Fruit fly (Drosophila melanogaster) whole organism, wandering third instar larva: Measurements from ENCODE around the gene CG44836.

ENCODE experiments used
- br ChIP-seq: fragments of 200-800 bp; sonication (Bioruptor generic); optimal IDR thresholded peaks from 2 replicates; lab custom pipeline; 2016; ENCODE audit warnings: missing biosample characterization, missing genetic modification characterization
- lola ChIP-seq: fragments of >200 bp; optimal IDR thresholded peaks from 2 replicates; lab custom pipeline; 2017; ENCODE audit warnings: missing biosample characterization, missing genetic modification characterization
- pan ChIP-seq: fragments of >200 bp; optimal IDR thresholded peaks from 2 replicates; lab custom pipeline; 2017
- usp ChIP-seq: fragments of >200 bp; optimal IDR thresholded peaks from 2 replicates; lab custom pipeline; 2017; ENCODE audit warnings: missing biosample characterization, missing genetic modification characterization

DNA sequence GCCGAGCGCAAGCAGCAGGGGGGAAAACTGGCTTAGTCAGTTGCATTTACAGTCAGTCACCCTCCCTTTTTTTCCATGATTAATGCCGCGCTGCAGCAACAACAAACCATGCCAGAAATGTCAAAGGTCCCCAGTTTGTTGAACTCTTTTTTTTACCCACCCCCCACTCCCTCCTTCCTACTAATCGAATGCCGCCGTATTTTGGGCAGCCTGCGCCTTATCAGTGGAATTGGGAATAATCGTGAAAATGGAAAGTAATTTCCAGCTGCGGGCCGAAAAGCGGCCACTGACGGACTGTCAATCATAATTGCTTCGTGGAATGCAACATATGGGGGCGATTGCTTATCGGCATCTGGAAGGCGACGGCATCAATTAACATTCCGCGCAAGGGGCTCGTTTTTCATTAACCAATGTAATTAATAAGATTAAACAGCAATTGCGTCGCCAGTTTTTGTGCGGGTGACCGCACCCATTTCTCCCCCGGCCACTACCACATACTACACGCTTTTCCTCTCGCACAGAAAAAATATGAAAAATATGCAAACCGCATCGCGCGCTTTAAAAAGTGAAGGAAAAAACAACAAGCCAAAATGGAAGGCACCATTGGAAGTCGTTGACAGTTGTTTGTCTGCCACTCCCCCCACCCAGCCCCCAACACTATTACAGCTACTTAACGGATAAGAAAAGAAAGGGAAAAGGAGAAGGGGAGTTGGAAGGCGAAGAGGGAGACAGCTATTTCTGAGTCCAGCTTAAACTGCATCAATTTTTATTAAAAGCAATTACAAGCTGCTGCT, 9.6 kb upstream of the CG44836 start:
- TF ChIP-seq br (GFP tag; lab: Kevin White, UChicago) (no peak), usp (GFP tag; lab: Kevin White, UChicago) (no peak), lola (GFP tag; lab: Kevin White, UChicago) (no peak), pan (lab: Kevin White, UChicago) (no peak)
